Fruit fly (Drosophila melanogaster) whole organism, embryonic: ENCODE measurements around the gene RpL35A.

ENCODE experiments used
- ATbp ChIP-seq: fragments of 200-800 bp; sonication (Bioruptor generic); optimal IDR thresholded peaks from 2 replicates; lab custom pipeline; 2017; ENCODE audit warnings: missing biosample characterization, mild to moderate bottlenecking, missing genetic modification characterization, missing genetic modification reagents
- B-H2 ChIP-seq: fragments of 200-800 bp; sonication (Bioruptor generic); optimal IDR thresholded peaks from 2 replicates; lab custom pipeline; 2018; ENCODE audit warnings: missing biosample characterization, mild to moderate bottlenecking, missing genetic modification characterization
- BEAF-32 ChIP-seq: fragments of 200-800 bp; sonication (Bioruptor generic); optimal IDR thresholded peaks from 3 replicates; lab custom pipeline; 2017; ENCODE audit warnings: missing biosample characterization, missing genetic modification characterization, mild to moderate bottlenecking, moderate library complexity, missing genetic modification reagents
- Blimp-1 ChIP-seq: fragments of 200-800 bp; sonication (Bioruptor generic); optimal IDR thresholded peaks from 3 replicates; lab custom pipeline; 2018; ENCODE audit warnings: missing biosample characterization, missing genetic modification characterization, mild to moderate bottlenecking, moderate library complexity, missing genetic modification reagents
- CG1024 ChIP-seq: fragments of 200-800 bp; sonication (Bioruptor generic); IDR thresholded peaks from 2 replicates; pipeline ENCODE4 v1.3.6; 2022; ENCODE audit warnings: missing biosample characterization, missing genetic modification characterization
- CG10321 ChIP-seq: fragments of 200-800 bp; sonication (Bioruptor generic); IDR thresholded peaks from 2 replicates; pipeline ENCODE4 v1.3.6; 2022; ENCODE audit warnings: missing biosample characterization, missing genetic modification characterization
- CG10654 ChIP-seq: fragments of 200-800 bp; sonication (Bioruptor generic); optimal IDR thresholded peaks from 2 replicates; lab custom pipeline; 2016; ENCODE audit warnings: missing biosample characterization, missing genetic modification characterization
- CG11247 ChIP-seq: fragments of 200-800 bp; sonication (Bioruptor generic); IDR thresholded peaks from 2 replicates; pipeline ENCODE4 v1.3.6; 2022; ENCODE audit warnings: missing biosample characterization, missing genetic modification characterization
- CG11504 ChIP-seq: fragments of 200-800 bp; sonication (Bioruptor generic); optimal IDR thresholded peaks from 3 replicates; lab custom pipeline; 2019; ENCODE audit warnings: missing biosample characterization, mild to moderate bottlenecking, missing genetic modification characterization, moderate library complexity
- CG11560 ChIP-seq: fragments of 200-800 bp; sonication (Bioruptor generic); IDR thresholded peaks from 3 replicates; pipeline ENCODE4 v1.3.6; 2022; ENCODE audit warnings: missing biosample characterization, missing genetic modification characterization
- CG12942 ChIP-seq: fragments of 200-800 bp; sonication (Bioruptor generic); optimal IDR thresholded peaks from 3 replicates; lab custom pipeline; 2016; ENCODE audit warnings: missing biosample characterization, missing genetic modification characterization
- CG13624 ChIP-seq: fragments of 200-800 bp; sonication (Bioruptor generic); optimal IDR thresholded peaks from 2 replicates; lab custom pipeline; 2016; ENCODE audit warnings: missing biosample characterization, missing genetic modification characterization
- CG1647 ChIP-seq: fragments of 200-800 bp; sonication (Bioruptor generic); optimal IDR thresholded peaks from 3 replicates; lab custom pipeline; 2016; ENCODE audit warnings: missing biosample characterization, missing genetic modification characterization
- CG18476 ChIP-seq: fragments of 200-800 bp; sonication (Bioruptor generic); optimal IDR thresholded peaks from 2 replicates; lab custom pipeline; 2016; ENCODE audit warnings: missing biosample characterization, mild to moderate bottlenecking, missing genetic modification characterization
- CG2202 ChIP-seq: fragments of 200-800 bp; sonication (Bioruptor generic); optimal IDR thresholded peaks from 2 replicates; lab custom pipeline; 2018; ENCODE audit warnings: missing biosample characterization, mild to moderate bottlenecking, missing genetic modification characterization
- CG31224 ChIP-seq: fragments of 200-800 bp; sonication (Bioruptor generic); IDR thresholded peaks from 2 replicates; pipeline ENCODE4 v1.3.6; 2022; ENCODE audit warnings: missing biosample characterization, missing genetic modification characterization
- CG31388 ChIP-seq: fragments of 200-800 bp; sonication (Bioruptor generic); optimal IDR thresholded peaks from 2 replicates; lab custom pipeline; 2016; ENCODE audit warnings: missing biosample characterization, missing genetic modification characterization
- CG31441 ChIP-seq: fragments of 200-800 bp; sonication (Bioruptor generic); IDR thresholded peaks from 2 replicates; pipeline ENCODE4 v1.3.6; 2022; ENCODE audit warnings: missing biosample characterization, missing genetic modification characterization
- CG33213 ChIP-seq: fragments of 200-800 bp; sonication (Bioruptor generic); optimal IDR thresholded peaks from 3 replicates; lab custom pipeline; 2016; ENCODE audit warnings: missing biosample characterization, missing genetic modification characterization
- CG6254 ChIP-seq: fragments of 200-800 bp; sonication (Bioruptor generic); optimal IDR thresholded peaks from 3 replicates; lab custom pipeline; 2017; ENCODE audit warnings: mild to moderate bottlenecking, missing biosample characterization, missing genetic modification reagents, missing genetic modification characterization
- CG7357 ChIP-seq: fragments of 200-800 bp; sonication (Bioruptor generic); IDR thresholded peaks from 3 replicates; pipeline ENCODE4 v1.3.6; 2022; ENCODE audit warnings: missing biosample characterization, missing genetic modification characterization
- CG8388 ChIP-seq: fragments of 200-800 bp; sonication (Bioruptor generic); optimal IDR thresholded peaks from 2 replicates; lab custom pipeline; 2019; ENCODE audit warnings: missing biosample characterization, mild to moderate bottlenecking, missing genetic modification characterization, moderate library complexity
- CHES-1-like ChIP-seq: fragments of 200-800 bp; sonication (Bioruptor generic); optimal IDR thresholded peaks from 2 replicates; lab custom pipeline; 2016; ENCODE audit warnings: missing biosample characterization, missing genetic modification characterization
- Dll ChIP-seq: fragments of 200-800 bp; sonication (Bioruptor generic); IDR thresholded peaks from 4 replicates; pipeline ENCODE4 v1.3.6; 2022; ENCODE audit warnings: missing biosample characterization, missing genetic modification characterization; ENCODE audit not compliant: partially characterized antibody
- Drgx ChIP-seq: fragments of 200-800 bp; sonication (Bioruptor generic); IDR thresholded peaks from 2 replicates; pipeline ENCODE4 v1.3.6; 2022; ENCODE audit warnings: missing biosample characterization, missing genetic modification characterization
- GATAe ChIP-seq: fragments of 200-800 bp; sonication (Bioruptor generic); conservative IDR thresholded peaks from 2 replicates; pipeline ENCODE4 v1.3.6; 2022; ENCODE audit warnings: missing biosample characterization, missing genetic modification characterization
- Gsc ChIP-seq: fragments of 200-800 bp; sonication (Bioruptor generic); IDR thresholded peaks from 2 replicates; pipeline ENCODE4 v1.3.6; 2022; ENCODE audit warnings: missing biosample characterization, missing genetic modification characterization
- HLHmδ ChIP-seq: fragments of 200-800 bp; sonication (Bioruptor generic); optimal IDR thresholded peaks from 2 replicates; lab custom pipeline; 2018; ENCODE audit warnings: missing biosample characterization, mild to moderate bottlenecking, missing genetic modification characterization, moderate library complexity
- Hand ChIP-seq: fragments of 200-800 bp; sonication (Bioruptor generic); optimal IDR thresholded peaks from 2 replicates; lab custom pipeline; 2017; ENCODE audit warnings: mild to moderate bottlenecking, missing biosample characterization, missing genetic modification reagents, missing genetic modification characterization
- Hmx ChIP-seq: fragments of 200-800 bp; sonication (Bioruptor generic); optimal IDR thresholded peaks from 2 replicates; lab custom pipeline; 2016; ENCODE audit warnings: missing biosample characterization, missing genetic modification characterization
- Kr ChIP-seq: fragments of 200-800 bp; sonication (Bioruptor generic); optimal IDR thresholded peaks from 2 replicates; lab custom pipeline; 2017; ENCODE audit warnings: missing biosample characterization, mild to moderate bottlenecking, missing genetic modification characterization
- Oaz ChIP-seq: fragments of 200-800 bp; sonication (Bioruptor generic); IDR thresholded peaks from 2 replicates; pipeline ENCODE4 v1.3.6; 2022; ENCODE audit warnings: missing biosample characterization, missing genetic modification characterization
- ash1 ChIP-seq: fragments of 200-800 bp; sonication (Bioruptor generic); optimal IDR thresholded peaks from 2 replicates; lab custom pipeline; 2018; ENCODE audit warnings: missing biosample characterization, mild to moderate bottlenecking, missing genetic modification characterization
- az2 ChIP-seq: fragments of 200-800 bp; sonication (Bioruptor generic); optimal IDR thresholded peaks from 3 replicates; lab custom pipeline; 2016; ENCODE audit warnings: missing biosample characterization, missing genetic modification characterization
- exex ChIP-seq: fragments of 200-800 bp; sonication (Bioruptor generic); optimal IDR thresholded peaks from 4 replicates; lab custom pipeline; 2018; ENCODE audit warnings: missing biosample characterization, mild to moderate bottlenecking, missing genetic modification characterization, moderate library complexity
- gce ChIP-seq: fragments of 200-800 bp; sonication (Bioruptor generic); IDR thresholded peaks from 3 replicates; pipeline ENCODE4 v1.3.6; 2022; ENCODE audit warnings: missing biosample characterization, missing genetic modification characterization
- grn ChIP-seq: fragments of 200-800 bp; sonication (Bioruptor generic); optimal IDR thresholded peaks from 3 replicates; lab custom pipeline; 2017; ENCODE audit warnings: missing biosample characterization, missing genetic modification characterization
- jigr1 ChIP-seq: fragments of 200-800 bp; sonication (Bioruptor generic); IDR thresholded peaks from 3 replicates; pipeline ENCODE4 v1.3.6; 2022; ENCODE audit warnings: missing biosample characterization, missing genetic modification characterization
- kni ChIP-seq: fragments of 200-800 bp; sonication (Bioruptor generic); optimal IDR thresholded peaks from 3 replicates; lab custom pipeline; 2017; ENCODE audit warnings: mild to moderate bottlenecking, missing biosample characterization, missing genetic modification reagents, missing genetic modification characterization
- lmd ChIP-seq: fragments of 200-800 bp; sonication (Bioruptor generic); IDR thresholded peaks from 2 replicates; pipeline ENCODE4 v1.3.6; 2022; ENCODE audit warnings: missing biosample characterization, missing genetic modification characterization
- nerfin-1 ChIP-seq: fragments of 200-800 bp; sonication (Bioruptor generic); optimal IDR thresholded peaks from 3 replicates; lab custom pipeline; 2019; ENCODE audit warnings: missing biosample characterization, mild to moderate bottlenecking, missing genetic modification characterization, moderate library complexity
- pho ChIP-seq: fragments of 200-800 bp; sonication (Bioruptor generic); optimal IDR thresholded peaks from 2 replicates; lab custom pipeline; 2016; ENCODE audit warnings: missing biosample characterization, missing genetic modification characterization
- pum ChIP-seq: fragments of 200-800 bp; sonication (Bioruptor generic); optimal IDR thresholded peaks from 2 replicates; lab custom pipeline; 2016; ENCODE audit warnings: missing biosample characterization, missing genetic modification characterization
- ranshi ChIP-seq: fragments of 200-800 bp; sonication (Bioruptor generic); IDR thresholded peaks from 2 replicates; pipeline ENCODE4 v1.3.6; 2022; ENCODE audit warnings: missing biosample characterization, missing genetic modification characterization
- sd ChIP-seq: fragments of 200-800 bp; sonication (Bioruptor generic); optimal IDR thresholded peaks from 3 replicates; lab custom pipeline; 2018; ENCODE audit warnings: missing biosample characterization, mild to moderate bottlenecking, missing genetic modification characterization, moderate library complexity
- so ChIP-seq: fragments of 200-800 bp; sonication (Bioruptor generic); IDR thresholded peaks from 3 replicates; pipeline ENCODE4 v1.3.6; 2022; ENCODE audit warnings: missing biosample characterization, missing genetic modification characterization
- stwl ChIP-seq: fragments of 200-800 bp; sonication (Bioruptor generic); optimal IDR thresholded peaks from 3 replicates; lab custom pipeline; 2018; ENCODE audit warnings: missing biosample characterization, mild to moderate bottlenecking, missing genetic modification characterization, moderate library complexity
- tll ChIP-seq, 2 experiments: fragments of 200-800 bp in 1 of 2; fragments of >200 bp in 1 of 2; sonication (Bioruptor generic) in 1 of 2; optimal IDR thresholded peaks; 2 replicates each; lab custom pipeline; 2017 to 2019; ENCODE audit warnings: missing biosample characterization in 2 of 2, missing genetic modification characterization in 2 of 2, mild to moderate bottlenecking in 1 of 2, moderate library complexity in 1 of 2
- ttk ChIP-seq: fragments of 200-800 bp; sonication (Bioruptor generic); IDR thresholded peaks from 2 replicates; pipeline ENCODE4 v2.1.2; 2022; ENCODE audit warnings: missing biosample characterization, missing genetic modification characterization
- vfl ChIP-seq: fragments of 200-800 bp; sonication (Bioruptor generic); optimal IDR thresholded peaks from 2 replicates; lab custom pipeline; 2016; ENCODE audit warnings: missing biosample characterization, missing genetic modification characterization

The RpL35A gene

dm6 chr3R:5497600-5497999 is 30.7 kb upstream of the RpL35A start (continued):
- no peak for TF ChIP-seq CG31388
- TF ChIP-seq sd (tag; lab: Kevin White, UChicago), result peak; percentile 34
- no peak for TF ChIP-seq tll (GFP tag; optimal IDR thresholded peaks at IDR 0.05; lab: Kevin White, UChicago)
- no peak for TF ChIP-seq CG7357
- no peak for TF ChIP-seq ttk (GFP tag; lab: Robert Waterston, UW)
- no peak for TF ChIP-seq ash1
- TF ChIP-seq CG31224 (GFP tag; lab: Robert Waterston, UW), result no peak
- no peak for TF ChIP-seq CG12942 (GFP tag; lab: Kevin White, UChicago)
- no peak for TF ChIP-seq BEAF-32
- TF ChIP-seq GATAe (GFP tag; lab: Robert Waterston, UW), result peak; percentile 41; the same call in 1 of the 2 replicates
- TF ChIP-seq CG11247, result peak; percentile 13; the same call in 1 of the 2 replicates
- TF ChIP-seq CG8388 (GFP tag; lab: Kevin White, UChicago), result no peak
- peak; percentile 83 for TF ChIP-seq exex (tag; lab: Kevin White, UChicago)
- TF ChIP-seq CG10654, result no peak
- 0 out of 3 replicates have a peak, but pooled peaks have one; percentile 43 for TF ChIP-seq so (GFP tag; lab: Robert Waterston, UW)
- TF ChIP-seq pho (GFP tag; lab: Kevin White, UChicago), result no peak
- TF ChIP-seq, all 482 proteins: peak for 24

- TF ChIP-seq Hmx (GFP tag; lab: Kevin White, UChicago) (no peak), B-H2 (peak; percentile 44), stwl (tag; lab: Kevin White, UChicago) (peak; percentile 85), CG31441 (GFP tag; lab: Robert Waterston, UW) (peak; percentile 81), nerfin-1 (peak; percentile 60), pum (GFP tag; lab: Kevin White, UChicago) (peak; percentile 19), Gsc (GFP tag; lab: Robert Waterston, UW) (no peak), CG18476 (GFP tag; lab: Kevin White, UChicago) (peak; percentile 27), CG6254 (no peak), grn (GFP tag; lab: Kevin White, UChicago) (no peak), CG1024 (GFP tag; lab: Robert Waterston, UW) (peak; percentile 59; the same call in 1 of the 2 replicates), CG11560 (tag; lab: Robert Waterston, UW) (no peak), Hand (GFP tag; lab: Kevin White, UChicago) (no peak), Dll (GFP tag; lab: Robert Waterston, UW) (0 out of 4 replicates have a peak, but pooled peaks have one; percentile 44), exex (tag; lab: Kevin White, UChicago) (no peak), CG1647 (GFP tag; lab: Kevin White, UChicago) (peak; percentile 45), Kr (GFP tag; lab: Kevin White, UChicago) (no peak), CG2202 (peak; percentile 27), az2 (GFP tag; lab: Kevin White, UChicago) (peak; percentile 73), CHES-1-like (GFP tag; lab: Kevin White, UChicago) (no peak), ATbp (GFP tag; lab: Kevin White, UChicago) (no peak), Oaz (GFP tag; lab: Robert Waterston, UW) (peak; percentile 35; the same call in 1 of the 2 replicates), lmd (GFP tag; lab: Robert Waterston, UW) (peak; percentile 83), CG33213 (GFP tag; lab: Kevin White, UChicago) (no peak), Blimp-1 (GFP tag; lab: Kevin White, UChicago) (no peak), gce (GFP tag; lab: Robert Waterston, UW) (0 out of 3 replicates have a peak, but pooled peaks have one; percentile 44), jigr1 (GFP tag; lab: Robert Waterston, UW) (no peak), kni (GFP tag; lab: Kevin White, UChicago) (no peak), CG11504 (tag; lab: Kevin White, UChicago) (no peak), CG10654 (peak; percentile 64), CG10321 (GFP tag; lab: Robert Waterston, UW) (no peak), CG13624 (GFP tag; lab: Kevin White, UChicago) (peak; percentile 59), HLHmδ (GFP tag; lab: Kevin White, UChicago) (no peak), ranshi (GFP tag; lab: Robert Waterston, UW) (peak; percentile 78), Drgx (peak; percentile 47), vfl (GFP tag; lab: Kevin White, UChicago) (peak; percentile 11)
Measured at dm6 chr3R:5485295-5485718, 18.4 kb upstream of the RpL35A start, which contains the start of gene CG31550. TSS of gene CG31550 (plus strand) at chr3R:5485543.
